Worm (Caenorhabditis elegans): ENCODE results near the gene wdr-20.

wdr-20 gene

ce11 chrV:10090461-10090860, 43.5 kb downstream of the wdr-20 start, which contains the start of gene R04B5.7:
Gene R04B5.7 (minus strand): TSS chrV:10090561.
- TF ChIP-seq unc-86 (tag; optimal IDR thresholded peaks at IDR 0.05) (no peak), sox-4 (tag; optimal IDR thresholded peaks at IDR 0.05) (no peak), ceh-24 (tag; optimal IDR thresholded peaks at IDR 0.05) (no peak), syd-9 (tag; optimal IDR thresholded peaks at IDR 0.05) (no peak), nfya-1 (tag; optimal IDR thresholded peaks at IDR 0.05) (no peak), gmeb-2 (tag; optimal IDR thresholded peaks at IDR 0.05) (no peak), ceh-14 (tag; optimal IDR thresholded peaks at IDR 0.05) (no peak)

ce11 chrV:10087103-10087502, 46.9 kb downstream of the wdr-20 start, which contains the start of gene R04B5.5:
Gene R04B5.5 (plus strand): TSS chrV:10087480.
- no peak for TF ChIP-seq zip-5 (tag; optimal IDR thresholded peaks at IDR 0.05)
- no peak for TF ChIP-seq madf-2 (tag; optimal IDR thresholded peaks at IDR 0.05)
- TF ChIP-seq K09A11.1 (tag; optimal IDR thresholded peaks at IDR 0.05; ENCODE audit: insufficient read depth), result no peak
- TF ChIP-seq ceh-30 (tag; optimal IDR thresholded peaks at IDR 0.05), result peak; percentile 59
- peak; percentile 95 for TF ChIP-seq elt-2 (tag; optimal IDR thresholded peaks at IDR 0.05)
- TF ChIP-seq unc-55 (GFP tag; optimal IDR thresholded peaks at IDR 0.05), result peak; percentile 1

- no peak for TF ChIP-seq ceh-2 (tag; optimal IDR thresholded peaks at IDR 0.05)
- no peak for TF ChIP-seq dve-1 (tag; optimal IDR thresholded peaks at IDR 0.05)
- no peak for TF ChIP-seq K02D7.2 (tag; optimal IDR thresholded peaks at IDR 0.05)
- no peak for TF ChIP-seq rnt-1 (tag; optimal IDR thresholded peaks at IDR 0.05)
- TF ChIP-seq ceh-9 (tag; optimal IDR thresholded peaks at IDR 0.05), result no peak
- no peak for TF ChIP-seq pha-2 (tag; optimal IDR thresholded peaks at IDR 0.05)
These were observed 47.8 kb downstream of the wdr-20 start for ce11 chrV:10086141-10086540.

- TF ChIP-seq ref-2 (tag; optimal IDR thresholded peaks at IDR 0.05), result no peak
- no peak for TF ChIP-seq ceh-30 (tag; optimal IDR thresholded peaks at IDR 0.05)
These were observed 49.1 kb downstream of the wdr-20 start, which contains the start of gene R04B5.6 for ce11 chrV:10084864-10085263. Gene R04B5.6 (plus strand): TSS chrV:10085164.

- TF ChIP-seq unc-55 (GFP tag; optimal IDR thresholded peaks at IDR 0.05) (peak; percentile 54), madf-2 (tag; optimal IDR thresholded peaks at IDR 0.05) (no peak), ceh-30 (tag; optimal IDR thresholded peaks at IDR 0.05) (peak; percentile 100)
These were observed 49.9 kb downstream of the wdr-20 start, which contains the start of gene nhr-12 for ce11 chrV:10083999-10084468. Gene nhr-12 (minus strand): TSS chrV:10084049.

- TF ChIP-seq syd-9 (tag; optimal IDR thresholded peaks at IDR 0.05), result no peak
- TF ChIP-seq ceh-19 (GFP tag; optimal IDR thresholded peaks at IDR 0.05), result no peak
- TF ChIP-seq pqm-1 (tag; optimal IDR thresholded peaks at IDR 0.05), result no peak
- TF ChIP-seq ceh-30 (tag; optimal IDR thresholded peaks at IDR 0.05), result peak; percentile 51
- TF ChIP-seq eyg-1 (tag; optimal IDR thresholded peaks at IDR 0.05), result no peak
- no peak for TF ChIP-seq ceh-48 (tag; optimal IDR thresholded peaks at IDR 0.05)
- TF ChIP-seq K09A11.1 (tag; optimal IDR thresholded peaks at IDR 0.05; ENCODE audit: insufficient read depth), result no peak
These were observed 52.3 kb downstream of the wdr-20 start, which contains the start of gene nhr-205 for ce11 chrV:10081636-10082035. Gene nhr-205 (minus strand): TSS chrV:10081776.

ce11 chrV:10080905-10081304, 53.1 kb downstream of the wdr-20 start:
- TF ChIP-seq pag-3 (tag; optimal IDR thresholded peaks at IDR 0.05; ENCODE audit: borderline replicate concordance) (no peak), ceh-48 (tag; optimal IDR thresholded peaks at IDR 0.05) (no peak), mec-3 (tag; optimal IDR thresholded peaks at IDR 0.05; ENCODE audit: borderline replicate concordance) (no peak), pax-1 (tag; optimal IDR thresholded peaks at IDR 0.05) (no peak), hlh-13 (GFP tag; optimal IDR thresholded peaks at IDR 0.05) (no peak), hlh-6 (tag; optimal IDR thresholded peaks at IDR 0.05) (no peak), ceh-18 (tag; optimal IDR thresholded peaks at IDR 0.05) (no peak), ceh-24 (tag; optimal IDR thresholded peaks at IDR 0.05) (no peak), tbx-2 (tag; optimal IDR thresholded peaks at IDR 0.05) (no peak), sox-4 (tag; optimal IDR thresholded peaks at IDR 0.05) (no peak), sox-2 (GFP tag; IDR thresholded peaks at IDR 0.05) (no peak), nhr-232 (tag; optimal IDR thresholded peaks at IDR 0.05) (no peak)
